Fruit fly (Drosophila melanogaster) whole organism, embryonic: ENCODE measurements around the gene spz3.

Experiments
- Aef1 ChIP-seq: fragments of 200-800 bp; sonication (Bioruptor generic); IDR thresholded peaks from 3 replicates; pipeline ENCODE4 v1.3.6; 2022; ENCODE audit warnings: missing biosample characterization, missing genetic modification characterization
- Awh ChIP-seq: fragments of 200-800 bp; sonication (Bioruptor generic); IDR thresholded peaks from 2 replicates; pipeline ENCODE4, ENCODE4 v1.3.6; 2022; ENCODE audit warnings: missing biosample characterization, missing genetic modification characterization
- CG10654 ChIP-seq: fragments of 200-800 bp; sonication (Bioruptor generic); optimal IDR thresholded peaks from 2 replicates; lab custom pipeline; 2016; ENCODE audit warnings: missing biosample characterization, missing genetic modification characterization
- CG12104 ChIP-seq: fragments of 200-800 bp; sonication (Bioruptor generic); optimal IDR thresholded peaks from 3 replicates; lab custom pipeline; 2016; ENCODE audit warnings: missing biosample characterization, missing genetic modification characterization
- CG14441 ChIP-seq: fragments of 200-800 bp; sonication (Bioruptor generic); IDR thresholded peaks from 2 replicates; pipeline ENCODE4 v1.3.6; 2022; ENCODE audit warnings: missing biosample characterization, missing genetic modification characterization
- CG1647 ChIP-seq: fragments of 200-800 bp; sonication (Bioruptor generic); optimal IDR thresholded peaks from 3 replicates; lab custom pipeline; 2016; ENCODE audit warnings: missing biosample characterization, missing genetic modification characterization
- CG16815 ChIP-seq: fragments of 200-800 bp; sonication (Bioruptor generic); optimal IDR thresholded peaks from 3 replicates; lab custom pipeline; 2017; ENCODE audit warnings: missing biosample characterization, mild to moderate bottlenecking, missing genetic modification characterization
- CG2116 ChIP-seq: fragments of 200-800 bp; sonication (Bioruptor generic); optimal IDR thresholded peaks from 3 replicates; lab custom pipeline; 2018; ENCODE audit warnings: missing biosample characterization, mild to moderate bottlenecking, missing genetic modification characterization
- CG2875 ChIP-seq: fragments of 200-800 bp; sonication (Bioruptor generic); optimal IDR thresholded peaks from 2 replicates; lab custom pipeline; 2017; ENCODE audit warnings: missing biosample characterization, mild to moderate bottlenecking, missing genetic modification characterization, missing genetic modification reagents
- CG33557 ChIP-seq: fragments of 200-800 bp; sonication (Bioruptor generic); optimal IDR thresholded peaks from 2 replicates; lab custom pipeline; 2019; ENCODE audit warnings: missing biosample characterization, mild to moderate bottlenecking, missing genetic modification characterization, moderate library complexity
- CG34422 ChIP-seq: fragments of 200-800 bp; sonication (Bioruptor generic); IDR thresholded peaks from 3 replicates; pipeline ENCODE4 v1.3.6; 2022; ENCODE audit warnings: missing biosample characterization, missing genetic modification characterization
- CG4282 ChIP-seq: fragments of 200-800 bp; sonication (Bioruptor generic); optimal IDR thresholded peaks from 2 replicates; lab custom pipeline; 2016; ENCODE audit warnings: missing biosample characterization, missing genetic modification characterization
- CG4617 ChIP-seq: fragments of 200-800 bp; sonication (Bioruptor generic); optimal IDR thresholded peaks from 3 replicates; lab custom pipeline; 2016; ENCODE audit warnings: missing biosample characterization, missing genetic modification characterization, borderline replicate concordance
- CG4730 ChIP-seq: fragments of 200-800 bp; sonication (Bioruptor generic); IDR thresholded peaks from 2 replicates; pipeline ENCODE4 v1.3.6; 2022; ENCODE audit warnings: missing biosample characterization, missing genetic modification characterization
- CG7839 ChIP-seq: fragments of 200-800 bp; sonication (Bioruptor generic); optimal IDR thresholded peaks from 3 replicates; lab custom pipeline; 2018; ENCODE audit warnings: missing biosample characterization, mild to moderate bottlenecking, missing genetic modification characterization, moderate library complexity
- CG8089 ChIP-seq: fragments of 200-800 bp; sonication (Bioruptor generic); optimal IDR thresholded peaks from 3 replicates; lab custom pipeline; 2016; ENCODE audit warnings: missing biosample characterization, missing genetic modification characterization
- CG9215 ChIP-seq: fragments of 200-800 bp; sonication (Bioruptor generic); IDR thresholded peaks from 2 replicates; pipeline ENCODE4 v1.3.6; 2022; ENCODE audit warnings: missing biosample characterization, missing genetic modification characterization
- CkIIα-i1 ChIP-seq: fragments of 200-800 bp; sonication (Bioruptor generic); IDR thresholded peaks from 2 replicates; pipeline ENCODE4 v1.3.6; 2022; ENCODE audit warnings: missing biosample characterization, missing genetic modification characterization
- CoRest ChIP-seq: fragments of 200-800 bp; sonication (Bioruptor generic); optimal IDR thresholded peaks from 3 replicates; lab custom pipeline; 2018; ENCODE audit warnings: missing biosample characterization, mild to moderate bottlenecking, missing genetic modification characterization, moderate library complexity
- Dek ChIP-seq: fragments of 200-800 bp; sonication (Bioruptor generic); optimal IDR thresholded peaks from 3 replicates; lab custom pipeline; 2019; ENCODE audit warnings: missing biosample characterization, mild to moderate bottlenecking, missing genetic modification characterization, moderate library complexity
- Dfd ChIP-seq, 2 experiments: fragments of >200 bp; optimal IDR thresholded peaks; 2 replicates each; lab custom pipeline; 2017; ENCODE audit warnings: missing biosample characterization in 2 of 2, missing genetic modification characterization in 2 of 2
- Fer1 ChIP-seq: fragments of 200-800 bp; sonication (Bioruptor generic); optimal IDR thresholded peaks from 2 replicates; lab custom pipeline; 2017; ENCODE audit warnings: missing biosample characterization, mild to moderate bottlenecking, missing genetic modification characterization
- Lhr ChIP-seq: fragments of 200-800 bp; sonication (Bioruptor generic); optimal IDR thresholded peaks from 3 replicates; lab custom pipeline; 2017; ENCODE audit warnings: mild to moderate bottlenecking, missing biosample characterization, missing genetic modification reagents, missing genetic modification characterization
- MBD-R2 ChIP-seq: fragments of 200-800 bp; sonication (Bioruptor generic); IDR thresholded peaks from 2 replicates; pipeline ENCODE4 v1.3.6; 2022; ENCODE audit warnings: missing biosample characterization, missing genetic modification characterization
- Mad ChIP-seq: fragments of 200-800 bp; sonication (Bioruptor generic); optimal IDR thresholded peaks from 2 replicates; lab custom pipeline; 2016; ENCODE audit warnings: missing biosample characterization, missing genetic modification characterization
- NfI ChIP-seq: fragments of 200-800 bp; sonication (Bioruptor generic); optimal IDR thresholded peaks from 3 replicates; lab custom pipeline; 2018; ENCODE audit warnings: missing biosample characterization, mild to moderate bottlenecking, missing genetic modification characterization, moderate library complexity
- Sox100B ChIP-seq: fragments of 200-800 bp; sonication (Bioruptor generic); optimal IDR thresholded peaks from 3 replicates; lab custom pipeline; 2018; ENCODE audit warnings: missing biosample characterization, mild to moderate bottlenecking, missing genetic modification characterization
- Trl ChIP-seq, 3 experiments: fragments of >200 bp in 2 of 3; fragments of 200-800 bp in 1 of 3; sonication (Bioruptor generic) in 1 of 3; optimal IDR thresholded peaks; 2 replicates in 1 of 3; 3 replicates in 2 of 3; lab custom pipeline; 2016 to 2017; ENCODE audit warnings: missing biosample characterization in 1 of 3, missing genetic modification characterization in 1 of 3
- Xrp1 ChIP-seq: fragments of 200-800 bp; sonication (Bioruptor generic); IDR thresholded peaks from 2 replicates; pipeline ENCODE4 v1.3.6; 2022; ENCODE audit warnings: missing biosample characterization, missing genetic modification characterization
- chif ChIP-seq, 2 experiments: fragments of 200-800 bp; sonication (Bioruptor generic); optimal IDR thresholded peaks; 3 replicates each; lab custom pipeline; 2016; ENCODE audit warnings: missing biosample characterization in 2 of 2, missing genetic modification characterization in 2 of 2
- dati ChIP-seq: fragments of 200-800 bp; sonication (Bioruptor generic); IDR thresholded peaks from 2 replicates; pipeline ENCODE4 v1.3.6; 2022; ENCODE audit warnings: missing biosample characterization, missing genetic modification characterization
- ems ChIP-seq: fragments of 200-800 bp; sonication (Bioruptor generic); optimal IDR thresholded peaks from 3 replicates; lab custom pipeline; 2016; ENCODE audit warnings: missing biosample characterization, missing genetic modification characterization
- fd3F ChIP-seq: fragments of 200-800 bp; sonication (Bioruptor generic); optimal IDR thresholded peaks from 2 replicates; lab custom pipeline; 2018; ENCODE audit warnings: missing biosample characterization, mild to moderate bottlenecking, missing genetic modification characterization, moderate library complexity
- fru ChIP-seq: fragments of >200 bp; optimal IDR thresholded peaks from 2 replicates; lab custom pipeline; 2017
- ham ChIP-seq: fragments of 200-800 bp; sonication (Bioruptor generic); IDR thresholded peaks from 2 replicates; pipeline ENCODE4 v1.3.6; 2022; ENCODE audit warnings: missing biosample characterization, missing genetic modification characterization
- lilli ChIP-seq: fragments of 200-800 bp; sonication (Bioruptor generic); optimal IDR thresholded peaks from 3 replicates; lab custom pipeline; 2016; ENCODE audit warnings: missing biosample characterization, missing genetic modification characterization
- luna ChIP-seq: fragments of 200-800 bp; sonication (Bioruptor generic); optimal IDR thresholded peaks from 2 replicates; lab custom pipeline; 2016; ENCODE audit warnings: missing biosample characterization, missing genetic modification characterization
- mam ChIP-seq: fragments of 200-800 bp; sonication (Bioruptor generic); optimal IDR thresholded peaks from 3 replicates; lab custom pipeline; 2016; ENCODE audit warnings: missing biosample characterization, missing genetic modification characterization
- nerfin-1 ChIP-seq: fragments of 200-800 bp; sonication (Bioruptor generic); optimal IDR thresholded peaks from 3 replicates; lab custom pipeline; 2019; ENCODE audit warnings: missing biosample characterization, mild to moderate bottlenecking, missing genetic modification characterization, moderate library complexity
- nom ChIP-seq: fragments of 200-800 bp; sonication (Bioruptor generic); optimal IDR thresholded peaks from 2 replicates; lab custom pipeline; 2017; ENCODE audit warnings: missing biosample characterization, missing genetic modification characterization, mild to moderate bottlenecking, moderate library complexity, missing genetic modification reagents
- org-1 ChIP-seq: fragments of 200-800 bp; sonication (Bioruptor generic); optimal IDR thresholded peaks from 2 replicates; lab custom pipeline; 2017; ENCODE audit warnings: missing biosample characterization, missing genetic modification characterization
- peb ChIP-seq: fragments of 200-800 bp; sonication (Bioruptor generic); IDR thresholded peaks from 2 replicates; pipeline ENCODE4 v1.3.6; 2022; ENCODE audit warnings: missing biosample characterization, missing genetic modification characterization
- pum ChIP-seq: fragments of 200-800 bp; sonication (Bioruptor generic); optimal IDR thresholded peaks from 2 replicates; lab custom pipeline; 2016; ENCODE audit warnings: missing biosample characterization, missing genetic modification characterization
- pzg ChIP-seq: fragments of 200-800 bp; sonication (Bioruptor generic); optimal IDR thresholded peaks from 3 replicates; lab custom pipeline; 2018; ENCODE audit warnings: missing biosample characterization, mild to moderate bottlenecking, missing genetic modification characterization, moderate library complexity
- sd ChIP-seq: fragments of 200-800 bp; sonication (Bioruptor generic); optimal IDR thresholded peaks from 3 replicates; lab custom pipeline; 2018; ENCODE audit warnings: missing biosample characterization, mild to moderate bottlenecking, missing genetic modification characterization, moderate library complexity
- sens ChIP-seq: fragments of 200-800 bp; sonication (Bioruptor generic); peaks from one replicate; lab custom pipeline; 2016; ENCODE audit warnings: missing biosample characterization, missing genetic modification characterization
- sisA ChIP-seq: fragments of 200-800 bp; sonication (Bioruptor generic); IDR thresholded peaks from 2 replicates; pipeline ENCODE4 v1.3.6; 2022; ENCODE audit warnings: missing biosample characterization, missing genetic modification characterization
- stc ChIP-seq: fragments of 200-800 bp; sonication (Bioruptor generic); IDR thresholded peaks from 2 replicates; pipeline ENCODE4 v1.3.6; 2022; ENCODE audit warnings: missing biosample characterization, missing genetic modification characterization
- tin ChIP-seq: fragments of 200-800 bp; sonication (Bioruptor generic); optimal IDR thresholded peaks from 3 replicates; lab custom pipeline; 2016; ENCODE audit warnings: missing biosample characterization, missing genetic modification characterization
- twi ChIP-seq: fragments of 200-800 bp; optimal IDR thresholded peaks from 2 replicates; lab custom pipeline; 2019; ENCODE audit warnings: missing biosample characterization, mild to moderate bottlenecking, missing genetic modification characterization, moderate library complexity
- zfh2 ChIP-seq: fragments of 200-800 bp; sonication (Bioruptor generic); optimal IDR thresholded peaks from 2 replicates; lab custom pipeline; 2016; ENCODE audit warnings: missing biosample characterization, missing genetic modification characterization

spz3 gene

dm6 chr2L:7916368-7916767 lies 37.0 kb upstream of the spz3 start (continued):
- TF ChIP-seq nom (GFP tag; lab: Kevin White, UChicago) = peak; percentile 44
- peak; percentile 32 for TF ChIP-seq zfh2 (GFP tag; lab: Kevin White, UChicago)
- TF ChIP-seq Xrp1 (GFP tag; lab: Robert Waterston, UW) = peak; percentile 55; the same call in 1 of the 2 replicates
- no peak for TF ChIP-seq ems (GFP tag; lab: Kevin White, UChicago)
- TF ChIP-seq CG34422 (GFP tag; lab: Robert Waterston, UW) = peak; percentile 79; the same call in 2 of the 3 replicates
- no peak for TF ChIP-seq Dfd (GFP tag; optimal IDR thresholded peaks at IDR 0.05; lab: Kevin White, UChicago)
- peak; percentile 48 for TF ChIP-seq tin
- TF ChIP-seq CG10654 (GFP tag; lab: Kevin White, UChicago) = peak; percentile 26
- TF ChIP-seq CG8089 = peak; percentile 31
- TF ChIP-seq Fer1 (GFP tag; lab: Kevin White, UChicago) = peak; percentile 37
- TF ChIP-seq pzg = no peak
- peak; percentile 48 for TF ChIP-seq Sox100B (GFP tag; lab: Kevin White, UChicago)
- TF ChIP-seq CG1647 (GFP tag; lab: Kevin White, UChicago) = no peak
- TF ChIP-seq fru (lab: Kevin White, UChicago) = no peak
- TF ChIP-seq Lhr = no peak
- TF ChIP-seq CG33557 (GFP tag; lab: Kevin White, UChicago) = no peak
- peak; percentile 25 for TF ChIP-seq CG2116 (GFP tag; lab: Kevin White, UChicago)
- peak; percentile 64 for TF ChIP-seq stc (GFP tag; lab: Robert Waterston, UW)
- TF ChIP-seq CG2875 (GFP tag; lab: Kevin White, UChicago) = peak; percentile 39
- TF ChIP-seq Dek = peak; percentile 71
- peak; percentile 10 for TF ChIP-seq twi (tag; lab: Kevin White, UChicago)
- TF ChIP-seq peb (GFP tag; lab: Robert Waterston, UW) = peak; percentile 50; the same call in 1 of the 2 replicates
- no peak for TF ChIP-seq Mad
- TF ChIP-seq CoRest = peak; percentile 67
- peak; percentile 75 for TF ChIP-seq sens
- TF ChIP-seq MBD-R2 (GFP tag; lab: Robert Waterston, UW) = peak; percentile 63; the same call in 1 of the 2 replicates
- peak; percentile 42; the same call in 1 of the 2 replicates for TF ChIP-seq Awh
- peak; percentile 79 for TF ChIP-seq CG14441 (GFP tag; lab: Robert Waterston, UW)
- peak; percentile 68 for TF ChIP-seq Aef1 (GFP tag; lab: Robert Waterston, UW)
- peak; percentile 69 for TF ChIP-seq CG7839 (tag; lab: Kevin White, UChicago)
- TF ChIP-seq ham (GFP tag; lab: Robert Waterston, UW) = peak; percentile 53
- peak; percentile 71 for TF ChIP-seq NfI (GFP tag; lab: Kevin White, UChicago)
- TF ChIP-seq CG4282 (GFP tag; lab: Kevin White, UChicago) = no peak
- peak; percentile 41 to 63 for TF ChIP-seq chif (GFP tag; optimal IDR thresholded peaks at IDR 0.05; lab: Kevin White, UChicago)
- TF ChIP-seq CG4617 (GFP tag; lab: Kevin White, UChicago) = peak; percentile 12
- TF ChIP-seq pum = peak; percentile 59
- TF ChIP-seq nerfin-1 (tag; lab: Kevin White, UChicago) = no peak
- TF ChIP-seq CG4730 = peak; percentile 68; the same call in 1 of the 2 replicates
- no peak for TF ChIP-seq luna
- TF ChIP-seq CG16815 (GFP tag; lab: Kevin White, UChicago) = peak; percentile 46
- TF ChIP-seq dati (GFP tag; lab: Robert Waterston, UW) = no peak
- TF ChIP-seq CG9215 (GFP tag; lab: Robert Waterston, UW) = peak; percentile 34; the same call in 1 of the 2 replicates
- peak; percentile 53 for TF ChIP-seq mam
- peak; percentile 53 for TF ChIP-seq lilli (GFP tag; lab: Kevin White, UChicago)
- peak; percentile 19 for TF ChIP-seq sd (tag; lab: Kevin White, UChicago)
- TF ChIP-seq sisA (GFP tag; lab: Robert Waterston, UW) = peak; percentile 82
- no peak for TF ChIP-seq CG12104
- peak; percentile 72 for TF ChIP-seq fd3F (GFP tag; lab: Kevin White, UChicago)
- no peak for TF ChIP-seq Trl (optimal IDR thresholded peaks at IDR 0.05; lab: Kevin White, UChicago)
- peak; percentile 56 for TF ChIP-seq Trl (GFP tag; optimal IDR thresholded peaks at IDR 0.05; lab: Kevin White, UChicago)
- peak; percentile 56 for TF ChIP-seq org-1 (GFP tag; lab: Kevin White, UChicago)
- TF ChIP-seq CkIIα-i1 (GFP tag; lab: Robert Waterston, UW) = 0 out of 2 replicates have a peak, but pooled peaks have one; percentile 35
